Fruit fly (Drosophila melanogaster) whole organism, embryonic: ENCODE results near the gene CG14424.
A peak's percentile ranks its signal among the peaks of the same experiment; 100 is the strongest.

Source experiments
- Atf6 ChIP-seq: fragments of 200-800 bp; sonication (Bioruptor generic); IDR thresholded peaks from 2 replicates; pipeline ENCODE4 v1.3.6; 2022; ENCODE audit warnings: missing biosample characterization, missing genetic modification characterization
- Awh ChIP-seq: fragments of 200-800 bp; sonication (Bioruptor generic); IDR thresholded peaks from 2 replicates; pipeline ENCODE4, ENCODE4 v1.3.6; 2022; ENCODE audit warnings: missing biosample characterization, missing genetic modification characterization
- CG10565 ChIP-seq: fragments of 200-800 bp; sonication (Bioruptor generic); optimal IDR thresholded peaks from 3 replicates; lab custom pipeline; 2016; ENCODE audit warnings: missing biosample characterization, mild to moderate bottlenecking, missing genetic modification characterization
- CG11456 ChIP-seq: fragments of 200-800 bp; sonication (Bioruptor generic); IDR thresholded peaks from 3 replicates; pipeline ENCODE4 v1.3.6; 2022; ENCODE audit warnings: missing biosample characterization, missing genetic modification characterization
- CG11560 ChIP-seq: fragments of 200-800 bp; sonication (Bioruptor generic); IDR thresholded peaks from 3 replicates; pipeline ENCODE4 v1.3.6; 2022; ENCODE audit warnings: missing biosample characterization, missing genetic modification characterization
- CG12769 ChIP-seq: fragments of 200-800 bp; sonication (Bioruptor generic); optimal IDR thresholded peaks from 2 replicates; lab custom pipeline; 2019; ENCODE audit warnings: missing biosample characterization, mild to moderate bottlenecking, missing genetic modification characterization, moderate library complexity
- CG13894 ChIP-seq: fragments of 200-800 bp; sonication (Bioruptor generic); optimal IDR thresholded peaks from 3 replicates; lab custom pipeline; 2018; ENCODE audit warnings: missing biosample characterization, mild to moderate bottlenecking, missing genetic modification characterization, moderate library complexity
- CG14014 ChIP-seq: fragments of 200-800 bp; sonication (Bioruptor generic); IDR thresholded peaks from 2 replicates; pipeline ENCODE4 v1.3.6; 2022; ENCODE audit warnings: missing biosample characterization, missing genetic modification characterization
- CG14667 ChIP-seq: fragments of 200-800 bp; sonication (Bioruptor generic); IDR thresholded peaks from 2 replicates; pipeline ENCODE4 v1.3.6; 2022; ENCODE audit warnings: missing biosample characterization, missing genetic modification characterization
- CG16815 ChIP-seq: fragments of 200-800 bp; sonication (Bioruptor generic); optimal IDR thresholded peaks from 3 replicates; lab custom pipeline; 2017; ENCODE audit warnings: missing biosample characterization, mild to moderate bottlenecking, missing genetic modification characterization
- CG18599 ChIP-seq: fragments of 200-800 bp; sonication (Bioruptor generic); optimal IDR thresholded peaks from 3 replicates; lab custom pipeline; 2017; ENCODE audit warnings: missing biosample characterization, missing genetic modification characterization, mild to moderate bottlenecking, moderate library complexity, missing genetic modification reagents
- CG3065 ChIP-seq: fragments of 200-800 bp; sonication (Bioruptor generic); optimal IDR thresholded peaks from 2 replicates; lab custom pipeline; 2016; ENCODE audit warnings: missing biosample characterization, missing genetic modification characterization
- CG3407 ChIP-seq: fragments of 200-800 bp; sonication (Bioruptor generic); optimal IDR thresholded peaks from 2 replicates; lab custom pipeline; 2018; ENCODE audit warnings: missing biosample characterization, mild to moderate bottlenecking, missing genetic modification characterization
- CG4424 ChIP-seq: fragments of 200-800 bp; sonication (Bioruptor generic); optimal IDR thresholded peaks from 3 replicates; lab custom pipeline; 2016; ENCODE audit warnings: missing biosample characterization, missing genetic modification characterization
- CG4617 ChIP-seq: fragments of 200-800 bp; sonication (Bioruptor generic); optimal IDR thresholded peaks from 3 replicates; lab custom pipeline; 2016; ENCODE audit warnings: missing biosample characterization, missing genetic modification characterization, borderline replicate concordance
- CG6765 ChIP-seq: fragments of 200-800 bp; sonication (Bioruptor generic); optimal IDR thresholded peaks from 3 replicates; lab custom pipeline; 2017; ENCODE audit warnings: missing biosample characterization, mild to moderate bottlenecking, missing genetic modification characterization
- CG7556 ChIP-seq: fragments of 200-800 bp; sonication (Bioruptor generic); optimal IDR thresholded peaks from 2 replicates; lab custom pipeline; 2017; ENCODE audit warnings: missing biosample characterization, mild to moderate bottlenecking, missing genetic modification characterization
- CG7963 ChIP-seq: fragments of 200-800 bp; sonication (Bioruptor generic); IDR thresholded peaks from 3 replicates; pipeline ENCODE4 v1.3.6; 2022; ENCODE audit warnings: missing biosample characterization, missing genetic modification characterization; ENCODE audit not compliant: partially characterized antibody
- D19A ChIP-seq: fragments of 200-800 bp; optimal IDR thresholded peaks from 3 replicates; lab custom pipeline; 2019; ENCODE audit warnings: missing biosample characterization, mild to moderate bottlenecking, missing genetic modification characterization, moderate library complexity
- D19B ChIP-seq: fragments of 200-800 bp; sonication (Bioruptor generic); optimal IDR thresholded peaks from 2 replicates; lab custom pipeline; 2017; ENCODE audit warnings: missing biosample characterization, mild to moderate bottlenecking, missing genetic modification characterization
- Dad ChIP-seq: fragments of 200-800 bp; sonication (Bioruptor generic); optimal IDR thresholded peaks from 3 replicates; lab custom pipeline; 2016; ENCODE audit warnings: missing biosample characterization, missing genetic modification characterization
- Dll ChIP-seq: fragments of 200-800 bp; sonication (Bioruptor generic); IDR thresholded peaks from 4 replicates; pipeline ENCODE4 v1.3.6; 2022; ENCODE audit warnings: missing biosample characterization, missing genetic modification characterization; ENCODE audit not compliant: partially characterized antibody
- E2f1 ChIP-seq: fragments of 200-800 bp; sonication (Bioruptor generic); IDR thresholded peaks from 2 replicates; pipeline ENCODE4 v1.3.6; 2022; ENCODE audit warnings: missing biosample characterization, missing genetic modification characterization
- Ets65A ChIP-seq: fragments of 200-800 bp; sonication (Bioruptor generic); peaks from one replicate; lab custom pipeline; 2016; ENCODE audit warnings: missing biosample characterization, missing genetic modification characterization
- Nf-YC ChIP-seq: fragments of 200-800 bp; optimal IDR thresholded peaks from 3 replicates; lab custom pipeline; 2019; ENCODE audit warnings: missing biosample characterization, mild to moderate bottlenecking, missing genetic modification characterization, moderate library complexity
- Oli ChIP-seq: fragments of 200-800 bp; sonication (Bioruptor generic); optimal IDR thresholded peaks from 2 replicates; lab custom pipeline; 2018; ENCODE audit warnings: missing biosample characterization, mild to moderate bottlenecking, missing genetic modification characterization, moderate library complexity
- ato ChIP-seq: fragments of 200-800 bp; sonication (Bioruptor generic); IDR thresholded peaks from 2 replicates; pipeline ENCODE4 v1.3.6; 2022; ENCODE audit warnings: missing biosample characterization, missing genetic modification characterization; ENCODE audit not compliant: partially characterized antibody
- bsh ChIP-seq, 2 experiments: fragments of 200-800 bp; sonication (Bioruptor generic); optimal IDR thresholded peaks; 2 replicates each; lab custom pipeline; 2017 to 2018; ENCODE audit warnings: mild to moderate bottlenecking in 2 of 2, missing biosample characterization in 2 of 2, missing genetic modification characterization in 2 of 2, moderate library complexity in 1 of 2
- crol ChIP-seq: fragments of 200-800 bp; sonication (Bioruptor generic); IDR thresholded peaks from 2 replicates; pipeline ENCODE4 v1.3.6; 2022; ENCODE audit warnings: missing biosample characterization, missing genetic modification characterization
- da ChIP-seq: fragments of 200-800 bp; sonication (Bioruptor generic); optimal IDR thresholded peaks from 2 replicates; lab custom pipeline; 2016; ENCODE audit warnings: missing biosample characterization, missing genetic modification characterization
- dm ChIP-seq: fragments of 200-800 bp; sonication (Bioruptor generic); optimal IDR thresholded peaks from 3 replicates; lab custom pipeline; 2016; ENCODE audit warnings: missing biosample characterization, missing genetic modification characterization
- ems ChIP-seq: fragments of 200-800 bp; sonication (Bioruptor generic); optimal IDR thresholded peaks from 3 replicates; lab custom pipeline; 2016; ENCODE audit warnings: missing biosample characterization, missing genetic modification characterization
- en ChIP-seq: fragments of 200-800 bp; sonication (Bioruptor generic); optimal IDR thresholded peaks from 2 replicates; lab custom pipeline; 2016; ENCODE audit warnings: missing biosample characterization, missing genetic modification characterization
- eve ChIP-seq, 2 experiments: fragments of >200 bp; optimal IDR thresholded peaks; 2 replicates each; lab custom pipeline; 2017; ENCODE audit warnings: missing biosample characterization in 2 of 2, missing genetic modification characterization in 2 of 2
- exex ChIP-seq: fragments of 200-800 bp; sonication (Bioruptor generic); optimal IDR thresholded peaks from 4 replicates; lab custom pipeline; 2018; ENCODE audit warnings: missing biosample characterization, mild to moderate bottlenecking, missing genetic modification characterization, moderate library complexity
- eyg ChIP-seq: fragments of 200-800 bp; sonication (Bioruptor generic); optimal IDR thresholded peaks from 3 replicates; lab custom pipeline; 2016; ENCODE audit warnings: missing biosample characterization, missing genetic modification characterization
- klu ChIP-seq: fragments of 200-800 bp; sonication (Bioruptor generic); IDR thresholded peaks from 2 replicates; pipeline ENCODE4 v1.3.6; 2022; ENCODE audit warnings: missing biosample characterization, missing genetic modification characterization
- lab ChIP-seq: fragments of 200-800 bp; sonication (Bioruptor generic); optimal IDR thresholded peaks from 3 replicates; lab custom pipeline; 2017; ENCODE audit warnings: missing biosample characterization, missing genetic modification characterization, mild to moderate bottlenecking, moderate library complexity, missing genetic modification reagents
- lola ChIP-seq, 3 experiments: fragments of >200 bp in 2 of 3; fragments of 200-800 bp in 1 of 3; sonication (Bioruptor generic) in 1 of 3; optimal IDR thresholded peaks; 2 replicates each; lab custom pipeline; 2017 to 2019; ENCODE audit warnings: missing biosample characterization in 3 of 3, missing genetic modification characterization in 3 of 3, mild to moderate bottlenecking in 1 of 3, moderate library complexity in 1 of 3
- mld ChIP-seq: fragments of 200-800 bp; sonication (Bioruptor generic); IDR thresholded peaks from 3 replicates; pipeline ENCODE4 v1.3.6; 2022; ENCODE audit warnings: missing biosample characterization, missing genetic modification characterization; ENCODE audit not compliant: partially characterized antibody
- org-1 ChIP-seq: fragments of 200-800 bp; sonication (Bioruptor generic); optimal IDR thresholded peaks from 2 replicates; lab custom pipeline; 2017; ENCODE audit warnings: missing biosample characterization, missing genetic modification characterization
- otp ChIP-seq: fragments of 200-800 bp; sonication (Bioruptor generic); IDR thresholded peaks from 3 replicates; pipeline ENCODE4, ENCODE4 v1.3.6; 2022; ENCODE audit warnings: missing biosample characterization, missing genetic modification characterization
- peb ChIP-seq: fragments of 200-800 bp; sonication (Bioruptor generic); IDR thresholded peaks from 2 replicates; pipeline ENCODE4 v1.3.6; 2022; ENCODE audit warnings: missing biosample characterization, missing genetic modification characterization
- phol ChIP-seq: fragments of 200-800 bp; sonication (Bioruptor generic); optimal IDR thresholded peaks from 3 replicates; lab custom pipeline; 2018; ENCODE audit warnings: missing biosample characterization, mild to moderate bottlenecking, missing genetic modification characterization, moderate library complexity
- sc ChIP-seq, 3 experiments: fragments of >200 bp in 2 of 3; fragments of 200-800 bp in 1 of 3; sonication (Bioruptor generic) in 1 of 3; optimal IDR thresholded peaks; 2 replicates in 2 of 3; 3 replicates in 1 of 3; lab custom pipeline; 2017; ENCODE audit warnings: mild to moderate bottlenecking in 1 of 3, missing biosample characterization in 1 of 3, missing genetic modification characterization in 1 of 3, missing genetic modification reagents in 1 of 3
- sd ChIP-seq: fragments of 200-800 bp; sonication (Bioruptor generic); optimal IDR thresholded peaks from 3 replicates; lab custom pipeline; 2018; ENCODE audit warnings: missing biosample characterization, mild to moderate bottlenecking, missing genetic modification characterization, moderate library complexity
- seq ChIP-seq: fragments of 200-800 bp; sonication (Bioruptor generic); IDR thresholded peaks from 2 replicates; pipeline ENCODE4 v1.3.6; 2022; ENCODE audit warnings: missing biosample characterization, missing genetic modification characterization
- ttk ChIP-seq: fragments of 200-800 bp; sonication (Bioruptor generic); IDR thresholded peaks from 2 replicates; pipeline ENCODE4 v2.1.2; 2022; ENCODE audit warnings: missing biosample characterization, missing genetic modification characterization
- yki ChIP-seq: fragments of >200 bp; optimal IDR thresholded peaks from 3 replicates; lab custom pipeline; 2018
- zf30C ChIP-seq: fragments of 200-800 bp; sonication (Bioruptor generic); optimal IDR thresholded peaks from 3 replicates; lab custom pipeline; 2018; ENCODE audit warnings: missing biosample characterization, mild to moderate bottlenecking, missing genetic modification characterization

CG14424 gene

DNA sequence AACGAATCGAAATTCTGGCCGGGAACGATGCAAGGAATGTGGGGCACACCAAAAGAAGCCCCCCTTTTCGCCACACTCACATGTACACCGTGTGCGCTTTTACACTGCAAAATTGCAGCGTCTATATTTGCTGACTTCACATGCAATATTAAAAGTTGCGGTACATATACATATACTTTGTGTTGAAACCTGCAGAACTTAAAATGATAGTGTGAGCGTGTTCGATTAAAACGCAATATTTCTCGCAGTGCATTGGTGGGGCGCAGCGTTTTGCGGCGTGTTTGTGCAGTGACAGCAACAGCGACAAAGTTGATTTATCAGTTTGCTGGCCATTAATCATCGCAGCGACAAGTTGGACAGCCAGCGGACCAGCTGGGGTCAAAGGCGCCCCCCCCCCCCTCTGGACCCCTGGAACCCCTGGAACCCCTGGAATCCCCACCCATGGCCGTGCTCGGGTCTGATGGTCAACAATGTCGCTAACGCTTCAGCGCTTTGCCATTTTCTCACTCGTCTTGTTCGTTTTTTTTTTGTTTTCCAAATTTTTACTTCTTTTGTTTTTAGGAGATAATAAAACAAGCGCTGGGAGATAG is 19.9 kb downstream of the CG14424 start (continued):
- no peak for TF ChIP-seq CG11456 (GFP tag; lab: Robert Waterston, UW)
- TF ChIP-seq CG7556 (GFP tag; lab: Kevin White, UChicago), result no peak
- no peak for TF ChIP-seq CG13894 (tag; lab: Kevin White, UChicago)
- no peak for TF ChIP-seq CG12769 (tag; lab: Kevin White, UChicago)
- TF ChIP-seq CG14667 (GFP tag; lab: Robert Waterston, UW), result no peak
- TF ChIP-seq D19A, result no peak
- TF ChIP-seq da, result no peak
- TF ChIP-seq sd (tag; lab: Kevin White, UChicago), result no peak
- TF ChIP-seq CG3065, result no peak
- TF ChIP-seq mld (GFP tag; lab: Robert Waterston, UW), result no peak
- TF ChIP-seq Dad (GFP tag; lab: Kevin White, UChicago), result no peak
- no peak for TF ChIP-seq CG4424 (GFP tag; lab: Kevin White, UChicago)
- TF ChIP-seq otp (GFP tag; lab: Robert Waterston, UW), result no peak
- TF ChIP-seq exex (tag; lab: Kevin White, UChicago), result no peak
- no peak for TF ChIP-seq eve (GFP tag; optimal IDR thresholded peaks at IDR 0.05; lab: Kevin White, UChicago)
- TF ChIP-seq CG7963 (GFP tag; lab: Robert Waterston, UW), result no peak
- no peak for TF ChIP-seq peb (GFP tag; lab: Robert Waterston, UW)
- TF ChIP-seq Ets65A (GFP tag; lab: Kevin White, UChicago), result peak; percentile 81
- TF ChIP-seq lab (GFP tag; lab: Kevin White, UChicago), result peak; percentile 11
- TF ChIP-seq seq (GFP tag; lab: Robert Waterston, UW), result no peak
- no peak for TF ChIP-seq ems (GFP tag; lab: Kevin White, UChicago)
- peak in 1 of 2 experiments; percentile 37 for TF ChIP-seq bsh (GFP tag; optimal IDR thresholded peaks at IDR 0.05; lab: Kevin White, UChicago)
- no peak for TF ChIP-seq Awh (GFP tag; lab: Robert Waterston, UW)
- TF ChIP-seq Dll (GFP tag; lab: Robert Waterston, UW), result no peak
- no peak for TF ChIP-seq CG14014 (GFP tag; lab: Robert Waterston, UW)
- no peak for TF ChIP-seq zf30C (GFP tag; lab: Kevin White, UChicago)
- peak; percentile 28; the same call in 1 of the 2 replicates for TF ChIP-seq crol
- no peak for TF ChIP-seq lola (GFP tag; optimal IDR thresholded peaks at IDR 0.05; lab: Kevin White, UChicago)
- no peak for TF ChIP-seq CG3407
- TF ChIP-seq Nf-YC (tag; lab: Kevin White, UChicago), result no peak
- TF ChIP-seq CG16815 (GFP tag; lab: Kevin White, UChicago), result no peak
- TF ChIP-seq yki (lab: Kevin White, UChicago), result no peak
- TF ChIP-seq sc (optimal IDR thresholded peaks at IDR 0.05; lab: Kevin White, UChicago), result no peak
- no peak for TF ChIP-seq sc (GFP tag; optimal IDR thresholded peaks at IDR 0.05; lab: Kevin White, UChicago)
- peak; percentile 6 for TF ChIP-seq Oli (tag; lab: Kevin White, UChicago)
- no peak for TF ChIP-seq CG11560
- no peak for TF ChIP-seq CG4617 (GFP tag; lab: Kevin White, UChicago)
- peak; percentile 23 for TF ChIP-seq CG18599 (GFP tag; lab: Kevin White, UChicago)
- no peak for TF ChIP-seq en (GFP tag; lab: Kevin White, UChicago)
- TF ChIP-seq E2f1, result no peak
- no peak for TF ChIP-seq ato (GFP tag; lab: Robert Waterston, UW)
- peak; percentile 5 for TF ChIP-seq phol (tag; lab: Kevin White, UChicago)
- TF ChIP-seq ttk (GFP tag; lab: Robert Waterston, UW), result peak; percentile 51; the same call in 1 of the 2 replicates
- no peak for TF ChIP-seq dm (GFP tag; lab: Kevin White, UChicago)
- TF ChIP-seq CG6765 (GFP tag; lab: Kevin White, UChicago), result no peak
- no peak for TF ChIP-seq D19B (GFP tag; lab: Kevin White, UChicago)
- no peak for TF ChIP-seq Atf6 (GFP tag; lab: Robert Waterston, UW)
- no peak for TF ChIP-seq org-1 (GFP tag; lab: Kevin White, UChicago)
- no peak for TF ChIP-seq eyg
- TF ChIP-seq CG10565, result no peak
- TF ChIP-seq klu, result no peak
